Worm (Caenorhabditis elegans) whole organism, L2 larva: Measurements from ENCODE around the gene C18G1.1.

Source experiments
- ceh-16 ChIP-seq: fragments of 150-350 bp; optimal IDR thresholded peaks from 2 replicates; lab custom pipeline; 2014; ENCODE audit warnings: missing biosample characterization, missing genetic modification characterization
- ceh-82 ChIP-seq: fragments of 150-350 bp; optimal IDR thresholded peaks from 2 replicates; lab custom pipeline; 2014; ENCODE audit warnings: missing biosample characterization, missing genetic modification characterization
- lin-39 ChIP-seq: fragments of 150-350 bp; optimal IDR thresholded peaks from 2 replicates; lab custom pipeline; 2014; ENCODE audit warnings: missing biosample characterization, missing genetic modification reagents, missing genetic modification characterization
- nhr-10 ChIP-seq: sonication (generic microtip); optimal IDR thresholded peaks from 2 replicates; lab custom pipeline; 2017; ENCODE audit warnings: missing biosample characterization, missing genetic modification characterization
- nhr-11 ChIP-seq: fragments of 150-350 bp; optimal IDR thresholded peaks from 2 replicates; lab custom pipeline; 2014; ENCODE audit warnings: missing biosample characterization, missing genetic modification characterization
- nhr-12 ChIP-seq: fragments of 150-350 bp; optimal IDR thresholded peaks from 2 replicates; lab custom pipeline; 2014; ENCODE audit warnings: missing biosample characterization, missing genetic modification characterization
- nhr-23 ChIP-seq: fragments of 150-350 bp; optimal IDR thresholded peaks from 2 replicates; lab custom pipeline; 2014; ENCODE audit warnings: missing biosample characterization, missing genetic modification reagents, missing genetic modification characterization
- nhr-237 ChIP-seq: fragments of 150-350 bp; optimal IDR thresholded peaks from 2 replicates; lab custom pipeline; 2014; ENCODE audit warnings: missing biosample characterization, missing genetic modification characterization
- nhr-25 ChIP-seq: fragments of 150-350 bp; sonication (generic microtip); optimal IDR thresholded peaks from 3 replicates; lab custom pipeline; 2014; ENCODE audit warnings: missing biosample characterization, missing genetic modification characterization
- nhr-77 ChIP-seq: fragments of 150-350 bp; optimal IDR thresholded peaks from 2 replicates; lab custom pipeline; 2014; ENCODE audit warnings: missing biosample characterization, missing genetic modification characterization
- peb-1 ChIP-seq: fragments of 150-350 bp; optimal IDR thresholded peaks from 2 replicates; lab custom pipeline; 2014; ENCODE audit warnings: missing biosample characterization, missing genetic modification characterization
- snpc-4 ChIP-seq: fragments of 150-350 bp; optimal IDR thresholded peaks from 2 replicates; lab custom pipeline; 2014; ENCODE audit warnings: missing biosample characterization, missing genetic modification characterization
- ztf-11 ChIP-seq: sonication (generic microtip); optimal IDR thresholded peaks from 2 replicates; lab custom pipeline; 2017; ENCODE audit warnings: missing biosample characterization, missing genetic modification characterization
- ztf-4 ChIP-seq: fragments of 150-350 bp; optimal IDR thresholded peaks from 2 replicates; lab custom pipeline; 2014; ENCODE audit warnings: missing biosample characterization, missing genetic modification characterization

DNA sequence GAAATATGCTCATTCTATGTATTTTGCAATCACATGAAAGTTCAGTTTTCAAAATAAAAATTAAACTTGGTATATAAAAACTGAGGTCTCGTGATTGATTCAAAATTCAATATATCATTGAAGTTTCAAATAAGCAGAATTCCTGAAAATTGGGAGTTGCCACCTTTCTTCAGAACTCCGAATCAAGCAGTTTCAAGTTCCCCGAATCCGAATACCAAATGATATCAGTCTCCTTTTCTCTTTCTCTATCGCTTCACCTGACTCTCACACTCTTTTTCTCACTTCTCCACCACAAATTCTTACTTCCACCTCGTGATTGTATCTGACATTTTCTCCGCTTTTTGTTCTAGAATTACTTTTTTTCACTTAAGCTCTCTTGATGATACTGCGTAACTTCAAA is 16.5 kb downstream of the C18G1.1 start, which contains the start of gene R02F11.2:
- TF ChIP-seq nhr-11, result no peak
- TF ChIP-seq snpc-4 (tag; lab: Kevin White, UChicago), result no peak
- no peak for TF ChIP-seq ceh-82 (tag; lab: Kevin White, UChicago)
- no peak for TF ChIP-seq nhr-23 (tag; lab: Kevin White, UChicago)
- TF ChIP-seq nhr-12 (tag; lab: Kevin White, UChicago), result no peak
- TF ChIP-seq nhr-25 (tag; lab: Kevin White, UChicago), result no peak
- peak; percentile 43 for TF ChIP-seq ztf-4 (tag; lab: Kevin White, UChicago)
- TF ChIP-seq nhr-77 (tag; lab: Kevin White, UChicago), result no peak
- no peak for TF ChIP-seq ceh-16 (tag; lab: Kevin White, UChicago)
- TF ChIP-seq peb-1 (tag; lab: Kevin White, UChicago), result no peak
- TF ChIP-seq nhr-10 (tag; lab: Kevin White, UChicago), result no peak
- TF ChIP-seq ztf-11 (tag; lab: Kevin White, UChicago), result no peak
- no peak for TF ChIP-seq nhr-237
- TF ChIP-seq lin-39 (tag; lab: Kevin White, UChicago), result no peak
